Worm (Caenorhabditis elegans): Measurements from ENCODE around the gene ZK1240.8.
"Not testable (repeated sequence)": the region's sequence is repeated elsewhere in the genome, so short reads cannot be mapped to it uniquely, and the experiment has no call there.

The ZK1240.8 gene

DNA sequence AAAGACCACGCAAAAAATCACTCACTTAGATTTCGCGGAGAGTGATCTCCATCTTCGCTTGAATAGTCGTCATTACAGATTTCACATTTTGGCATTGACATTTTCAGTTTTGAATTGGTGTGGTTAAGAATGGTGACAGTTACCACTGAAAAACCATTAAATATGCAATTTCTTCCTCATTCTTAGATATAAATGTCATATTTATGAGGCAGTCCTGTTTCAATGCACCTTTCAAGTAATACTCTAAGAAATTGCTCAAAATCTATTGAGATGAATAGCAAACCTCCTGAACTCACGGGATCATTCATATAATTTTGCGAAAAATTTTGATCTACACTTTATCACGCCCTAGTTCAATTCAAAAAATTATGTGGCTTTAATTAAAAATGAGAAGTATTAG lies 36.8 kb downstream of the ZK1240.8 start, which contains the start of gene K09F6.7:
Gene K09F6.7 (minus strand): TSS at position 101 of the 400 bp plus-strand sequence.
- TF ChIP-seq hmg-11 (tag; optimal IDR thresholded peaks at IDR 0.05) (no peak), nhr-43 (tag; optimal IDR thresholded peaks at IDR 0.05; ENCODE audit: poor library complexity, severe bottlenecking) (no peak), zag-1 (tag; optimal IDR thresholded peaks at IDR 0.05) (no peak), ceh-82 (tag; optimal IDR thresholded peaks at IDR 0.05) (no peak), aly-2 (tag; optimal IDR thresholded peaks at IDR 0.05) (no peak), elt-1 (tag; optimal IDR thresholded peaks at IDR 0.05) (no peak), tbx-2 (tag; optimal IDR thresholded peaks at IDR 0.05) (no peak), R02D3.7 (tag; optimal IDR thresholded peaks at IDR 0.05) (no peak), fos-1 (tag; optimal IDR thresholded peaks at IDR 0.05) (no peak)

DNA sequence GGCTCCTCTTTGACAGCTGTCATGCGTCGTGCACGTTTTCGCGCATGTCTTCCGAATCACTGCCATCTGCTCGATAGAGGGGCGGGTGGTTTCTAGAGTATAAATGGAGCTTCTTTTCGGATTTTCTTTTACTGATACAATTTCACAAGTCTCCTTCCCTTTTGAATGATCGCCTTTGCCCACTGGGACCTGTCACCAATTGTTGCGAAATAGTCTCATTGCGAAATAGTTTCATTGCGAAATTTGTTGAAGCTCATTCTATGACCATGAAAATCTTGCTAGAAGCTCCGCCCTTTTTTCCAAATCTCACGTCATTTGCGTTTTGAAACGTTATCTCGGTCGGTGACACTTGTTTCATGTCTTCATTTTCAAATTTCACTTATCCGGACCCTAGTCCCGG lies 39.4 kb downstream of the ZK1240.8 start:
- TF ChIP-seq elt-1 (tag; optimal IDR thresholded peaks at IDR 0.05) (no peak), lin-39 (tag; optimal IDR thresholded peaks at IDR 0.05) (peak; percentile 54), unc-62 (GFP tag; optimal IDR thresholded peaks at IDR 0.05) (peak; percentile 11), ceh-82 (tag; optimal IDR thresholded peaks at IDR 0.05) (peak; percentile 24)

DNA sequence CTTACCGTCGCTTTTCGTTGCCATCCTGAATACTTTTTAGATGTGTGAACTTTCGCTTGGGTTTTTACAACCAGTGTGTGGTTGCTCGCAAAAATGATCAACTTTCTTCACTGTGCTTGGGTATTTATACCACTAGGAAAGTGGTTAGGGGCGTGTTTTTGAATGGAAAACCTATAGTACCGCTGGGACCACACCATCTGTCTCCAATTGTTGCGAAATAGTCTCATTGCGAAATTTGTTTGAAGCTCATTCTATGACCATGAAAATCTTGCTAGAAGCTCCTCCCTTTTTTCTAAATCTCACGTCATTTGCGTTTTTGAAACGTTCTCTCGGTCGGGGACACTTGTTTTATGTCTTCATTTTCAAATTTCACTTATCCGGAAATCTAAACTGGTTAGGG lies 40.1 kb downstream of the ZK1240.8 start, which contains the start of the genes K09F6.10 and K09F6.13:
Gene K09F6.10 (minus strand): TSS at position 86 of the 400 bp plus-strand sequence.
Gene K09F6.13 (plus strand): TSS at position 317 of the 400 bp plus-strand sequence.
- TF ChIP-seq lin-39 (tag; optimal IDR thresholded peaks at IDR 0.05) (peak; percentile 33), nhr-77 (tag; optimal IDR thresholded peaks at IDR 0.05) (no peak)

DNA sequence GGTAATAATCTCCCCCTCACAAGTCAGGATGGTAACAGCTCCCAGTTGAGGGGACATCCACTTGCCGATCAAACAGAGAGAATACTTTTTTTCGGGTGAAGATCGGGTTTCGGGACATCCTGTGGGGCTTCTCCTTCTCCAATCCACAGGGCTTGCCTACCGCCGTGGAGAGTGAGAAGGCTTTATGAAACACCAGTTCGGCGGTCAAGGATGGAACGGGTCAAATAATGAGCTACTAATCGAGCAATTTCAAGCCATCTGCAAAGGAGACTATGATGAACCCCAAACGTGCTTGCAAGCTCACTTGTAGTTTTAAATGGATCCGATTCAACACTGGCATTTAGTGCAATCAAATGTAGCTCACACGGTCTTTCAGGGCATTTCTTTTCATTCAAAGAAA lies 44.2 kb downstream of the ZK1240.8 start:
- TF ChIP-seq ceh-28 (tag; optimal IDR thresholded peaks at IDR 0.05), result no peak
- no peak for TF ChIP-seq nhr-25 (tag; optimal IDR thresholded peaks at IDR 0.05)
- TF ChIP-seq aly-2 (tag; optimal IDR thresholded peaks at IDR 0.05), result no peak
- no peak for TF ChIP-seq jun-1 (tag; optimal IDR thresholded peaks at IDR 0.05)
- no peak for TF ChIP-seq nhr-28 (tag; optimal IDR thresholded peaks at IDR 0.05)
- TF ChIP-seq tbx-2 (tag; optimal IDR thresholded peaks at IDR 0.05), result no peak
- no peak for TF ChIP-seq eor-1 (tag; optimal IDR thresholded peaks at IDR 0.05)
- TF ChIP-seq zag-1 (tag; optimal IDR thresholded peaks at IDR 0.05), result no peak
- TF ChIP-seq nhr-237 (tag; optimal IDR thresholded peaks at IDR 0.05), result no peak
- no peak for TF ChIP-seq fos-1 (tag; optimal IDR thresholded peaks at IDR 0.05)
- no peak for TF ChIP-seq ztf-4 (tag; optimal IDR thresholded peaks at IDR 0.05)
- no peak for TF ChIP-seq lin-39 (tag; optimal IDR thresholded peaks at IDR 0.05)

DNA sequence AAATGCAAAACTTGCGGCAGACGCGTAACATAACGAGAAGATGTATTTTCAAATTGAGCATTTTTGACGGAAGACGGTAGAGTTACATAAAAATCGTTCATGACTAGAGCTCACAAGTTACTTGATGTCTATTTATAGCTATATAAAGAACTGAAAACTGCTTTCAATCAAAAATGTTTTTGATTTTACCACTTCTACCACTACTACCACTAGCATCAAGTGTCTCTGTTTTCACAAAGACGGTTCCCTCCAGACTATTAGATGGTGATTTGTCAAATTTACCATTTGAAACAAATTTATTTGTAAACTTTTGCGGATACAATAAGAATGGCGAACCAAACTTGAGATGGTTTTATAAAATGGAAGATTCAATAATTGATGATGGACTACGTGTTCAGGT lies 46.3 kb downstream of the ZK1240.8 start, which contains the start of gene K09F6.9:
Gene K09F6.9 (minus strand): TSS at position 101 of the 400 bp plus-strand sequence.
- TF ChIP-seq ceh-16, jun-1, nhr-237 (tag; optimal IDR thresholded peaks at IDR 0.05): not testable (repeated sequence)

DNA sequence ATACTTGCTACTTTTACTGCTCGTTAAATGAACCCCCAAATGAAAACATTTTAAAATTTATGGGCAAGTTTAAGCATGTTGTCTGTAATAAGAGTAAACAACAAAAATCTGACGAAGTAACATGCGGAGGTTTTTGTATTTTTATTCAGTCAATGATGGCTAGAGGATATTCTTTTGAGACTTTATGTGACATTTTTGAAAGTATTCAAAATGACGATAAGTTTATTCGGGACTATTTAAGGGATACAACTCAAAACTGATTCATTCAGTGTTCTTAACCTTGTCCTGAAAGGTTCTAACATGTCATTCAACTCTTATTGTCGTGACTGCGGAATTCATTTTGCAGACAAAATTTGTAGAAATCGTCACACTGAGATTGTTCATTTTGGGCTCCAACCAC lies 49.0 kb downstream of the ZK1240.8 start, which contains the start of gene K09F6.11:
Gene K09F6.11 (plus strand): TSS at position 301 of the 400 bp plus-strand sequence.
- TF ChIP-seq tbx-2 (tag; optimal IDR thresholded peaks at IDR 0.05) (no peak), nhr-76 (tag; optimal IDR thresholded peaks at IDR 0.05) (no peak), skn-1 (tag; optimal IDR thresholded peaks at IDR 0.05) (no peak), nhr-12 (tag; optimal IDR thresholded peaks at IDR 0.05) (no peak)

DNA sequence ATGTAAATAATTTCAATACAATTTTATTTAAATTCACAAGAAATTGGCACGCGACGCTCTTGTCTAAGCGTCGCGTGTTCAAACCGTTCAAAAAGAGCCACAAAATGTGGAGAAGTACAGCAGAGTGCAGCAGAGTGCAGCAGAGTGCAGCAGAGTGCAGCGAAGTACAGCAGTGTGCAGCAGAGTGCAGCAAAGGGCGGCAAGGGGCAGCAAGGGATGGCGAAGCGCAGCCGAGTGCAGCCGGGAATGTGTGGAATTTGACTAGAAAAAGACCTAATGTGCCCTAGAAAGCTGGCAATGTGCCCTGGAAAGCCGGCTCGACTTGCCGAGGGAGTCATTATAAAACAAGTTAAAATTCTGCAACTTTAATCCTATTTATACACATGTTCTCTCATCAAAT lies 49.6 kb downstream of the ZK1240.8 start, which contains the start of gene K09F6.6:
Gene K09F6.6 (minus strand): TSS at position 43 of the 400 bp plus-strand sequence.
- no peak for TF ChIP-seq nhr-28 (tag; optimal IDR thresholded peaks at IDR 0.05)
- no peak for TF ChIP-seq zag-1 (tag; optimal IDR thresholded peaks at IDR 0.05)
- TF ChIP-seq eor-1 (tag; optimal IDR thresholded peaks at IDR 0.05), result no peak
- TF ChIP-seq mdl-1 (tag; optimal IDR thresholded peaks at IDR 0.05), result no peak
- no peak for TF ChIP-seq R02D3.7 (tag; optimal IDR thresholded peaks at IDR 0.05)
- TF ChIP-seq pqm-1 (tag; optimal IDR thresholded peaks at IDR 0.05), result no peak
- no peak for TF ChIP-seq nhr-12 (tag; optimal IDR thresholded peaks at IDR 0.05)
- no peak for TF ChIP-seq fkh-10 (GFP tag; optimal IDR thresholded peaks at IDR 0.05)
- TF ChIP-seq snpc-4 (tag; optimal IDR thresholded peaks at IDR 0.05), result no peak
- no peak for TF ChIP-seq ztf-4 (tag; optimal IDR thresholded peaks at IDR 0.05)
- no peak for TF ChIP-seq egl-27 (tag; optimal IDR thresholded peaks at IDR 0.05)
- TF ChIP-seq ceh-16 (tag; optimal IDR thresholded peaks at IDR 0.05), result no peak

Data from whole organism, L3 larva.